Fruit fly (Drosophila melanogaster): ENCODE results near the gene PolD2.

The PolD2 gene

DNA sequence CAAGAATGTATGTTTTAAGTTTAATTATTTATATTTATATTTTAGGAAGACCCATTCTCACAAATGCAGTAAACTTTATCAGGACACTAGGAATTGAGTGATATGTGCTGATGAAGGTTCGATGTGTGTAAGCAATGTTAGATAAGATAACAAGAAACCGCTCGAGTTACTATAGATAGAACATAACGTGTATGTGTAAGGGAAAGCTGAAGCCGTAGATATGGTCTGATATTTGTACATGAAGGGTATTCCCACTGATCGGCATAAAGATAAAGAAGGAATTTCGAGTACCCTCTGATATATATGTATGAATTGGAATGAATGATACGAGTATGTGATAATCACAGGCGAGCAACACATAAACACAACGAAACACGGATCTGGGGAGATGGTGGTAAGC, 8.7 kb downstream of the PolD2 start:
- TF ChIP-seq cic (GFP tag; optimal IDR thresholded peaks at IDR 0.05) (peak; percentile 18), pad (GFP tag; optimal IDR thresholded peaks at IDR 0.05) (no peak)

DNA sequence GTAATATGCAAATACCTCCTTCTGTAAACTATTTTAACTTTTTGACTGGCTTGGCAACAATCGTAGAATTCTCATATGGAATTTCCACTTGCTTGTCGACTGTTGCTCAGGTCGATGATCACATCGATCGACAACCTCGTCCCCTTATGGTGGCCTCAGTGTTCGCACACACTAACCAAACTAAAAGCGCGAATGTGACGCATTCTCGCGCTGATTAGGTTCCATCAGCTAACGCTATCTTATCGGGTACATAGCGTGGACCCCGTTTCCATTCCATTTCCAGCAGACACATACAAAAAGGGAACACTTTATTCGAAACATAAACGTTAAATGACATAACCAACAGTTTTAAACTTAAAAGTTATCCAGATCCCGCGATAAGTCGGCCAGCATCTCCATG, 13.9 kb downstream of the PolD2 start:
- TF ChIP-seq CG11617 (GFP tag; optimal IDR thresholded peaks at IDR 0.05) (no peak), pad (GFP tag; optimal IDR thresholded peaks at IDR 0.05) (no peak), Mnt (GFP tag; optimal IDR thresholded peaks at IDR 0.05) (no peak), CG1620 (GFP tag; optimal IDR thresholded peaks at IDR 0.05) (no peak), kay (GFP tag; ENCODE audit: borderline replicate concordance) (no peak), cic (GFP tag; optimal IDR thresholded peaks at IDR 0.05) (peak; percentile 70), toe (GFP tag; optimal IDR thresholded peaks at IDR 0.05) (no peak)

DNA sequence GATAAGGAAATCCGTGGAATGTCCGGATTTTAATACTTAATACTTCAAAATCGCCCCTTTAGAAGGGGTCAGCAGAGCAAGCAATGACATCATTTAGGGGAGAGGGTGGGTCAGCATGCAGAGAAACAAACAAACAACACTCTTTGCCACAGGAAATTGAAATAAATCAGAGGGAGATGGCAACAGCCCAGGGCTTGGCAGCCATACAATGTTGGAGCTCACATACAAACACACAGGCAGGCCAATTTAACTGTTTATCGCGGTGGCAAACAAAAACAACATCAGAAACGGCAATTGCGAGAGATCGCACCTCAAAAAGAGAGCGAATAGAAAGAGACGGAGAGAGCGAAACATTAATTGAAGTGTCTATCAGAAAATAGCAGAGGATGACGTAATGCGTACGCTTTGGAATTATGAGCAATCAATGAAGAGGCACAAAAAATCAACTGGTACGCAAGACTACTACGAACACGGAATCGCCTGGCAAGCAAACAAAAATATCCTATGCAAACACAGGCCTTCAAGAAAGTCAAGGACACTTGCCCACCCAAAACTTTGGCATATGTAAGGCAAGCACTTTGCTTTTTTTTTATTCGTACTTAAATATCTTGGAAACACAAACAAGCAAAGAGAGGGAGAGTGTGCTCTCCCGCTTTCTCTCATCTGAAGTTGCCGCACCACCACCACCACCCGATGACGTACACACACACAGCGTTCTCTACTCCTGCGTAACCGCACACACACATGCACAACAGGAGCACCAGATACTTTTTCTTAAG, 18.9 kb downstream of the PolD2 start:
- TF ChIP-seq CG7045 (GFP tag; optimal IDR thresholded peaks at IDR 0.05) (peak; percentile 10), CG33017 (tag; optimal IDR thresholded peaks at IDR 0.05) (peak; percentile 22), ovo (GFP tag; optimal IDR thresholded peaks at IDR 0.05) (peak; percentile 81), cnc (optimal IDR thresholded peaks at IDR 0.05) (no peak), CG7101 (tag; optimal IDR thresholded peaks at IDR 0.05) (peak; percentile 61), pad (GFP tag; optimal IDR thresholded peaks at IDR 0.05) (peak; percentile 89), bab1 (GFP tag; optimal IDR thresholded peaks at IDR 0.05) (peak; percentile 48), CG12768 (GFP tag; optimal IDR thresholded peaks at IDR 0.05) (peak; percentile 55), cic (GFP tag; optimal IDR thresholded peaks at IDR 0.05) (peak; percentile 76), CG11617 (GFP tag; optimal IDR thresholded peaks at IDR 0.05) (peak; percentile 34), Crg-1 (GFP tag; optimal IDR thresholded peaks at IDR 0.05) (peak; percentile 44), toe (GFP tag; optimal IDR thresholded peaks at IDR 0.05) (no peak), Mnt (GFP tag; optimal IDR thresholded peaks at IDR 0.05) (peak; percentile 56), CG14711 (tag; optimal IDR thresholded peaks at IDR 0.05) (no peak), kay (GFP tag; ENCODE audit: borderline replicate concordance) (no peak)

DNA sequence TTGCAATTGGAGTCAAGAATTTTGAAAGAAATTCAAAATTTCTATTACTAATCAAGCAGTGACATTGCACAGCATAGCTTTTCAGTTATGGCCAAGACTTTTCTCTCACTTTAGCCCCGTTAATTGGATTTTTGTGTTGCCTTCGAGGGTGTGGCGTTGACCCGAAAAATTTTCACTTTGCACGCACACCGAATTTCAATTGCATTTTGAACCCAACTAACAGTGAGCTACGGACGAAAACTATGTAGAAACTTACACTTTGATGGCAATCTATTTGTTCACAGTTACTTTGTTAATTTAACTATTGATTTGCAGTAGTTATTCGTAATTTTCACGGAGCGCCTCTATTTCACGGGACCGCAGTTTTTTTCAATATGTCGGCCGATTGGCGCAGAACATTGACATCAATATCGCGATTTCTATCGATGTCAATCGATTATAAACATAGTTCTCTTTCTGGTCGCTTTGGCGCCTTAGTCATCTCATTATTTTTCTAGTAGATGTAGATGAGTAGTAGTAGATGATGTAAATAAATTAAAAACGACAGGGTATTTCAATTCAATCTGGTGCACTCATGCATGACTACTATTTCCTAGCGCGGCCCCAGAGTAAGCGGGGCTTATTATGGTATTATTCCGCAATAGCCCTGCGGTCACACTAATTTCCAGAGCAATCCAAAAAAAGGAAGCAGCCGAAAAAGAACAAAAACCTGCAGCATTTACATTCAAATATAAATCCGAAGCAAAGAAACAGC, 19.7 kb downstream of the PolD2 start, which contains the start of the genes alpha-Spec, dlt and Cdc37:
Gene alpha-Spec, minus strand, starts transcription at position 386 of the 754 bp plus-strand sequence.
Gene dlt, minus strand, starts transcription at position 386 of the 754 bp plus-strand sequence.
Gene Cdc37, plus strand, starts transcription at position 450 of the 754 bp plus-strand sequence.
- TF ChIP-seq CG7045 (GFP tag; optimal IDR thresholded peaks at IDR 0.05) (no peak), tj (GFP tag; optimal IDR thresholded peaks at IDR 0.05) (no peak), cnc (optimal IDR thresholded peaks at IDR 0.05) (no peak), Crg-1 (GFP tag; optimal IDR thresholded peaks at IDR 0.05) (no peak), ovo (GFP tag; optimal IDR thresholded peaks at IDR 0.05) (no peak), kay (GFP tag; ENCODE audit: borderline replicate concordance) (no peak), bab1 (GFP tag; optimal IDR thresholded peaks at IDR 0.05) (peak; percentile 68), CG33017 (tag; optimal IDR thresholded peaks at IDR 0.05) (peak; percentile 22), Clk (GFP tag; optimal IDR thresholded peaks at IDR 0.05) (no peak), CG7101 (tag; optimal IDR thresholded peaks at IDR 0.05) (peak; percentile 50), toe (GFP tag; optimal IDR thresholded peaks at IDR 0.05) (no peak), CG11617 (GFP tag; optimal IDR thresholded peaks at IDR 0.05) (no peak), Mnt (GFP tag; optimal IDR thresholded peaks at IDR 0.05) (peak; percentile 16), CG5204 (GFP tag; optimal IDR thresholded peaks at IDR 0.05) (no peak), cic (GFP tag; optimal IDR thresholded peaks at IDR 0.05) (peak; percentile 15), CG12768 (GFP tag; optimal IDR thresholded peaks at IDR 0.05) (peak; percentile 44), Hr96 (GFP tag; optimal IDR thresholded peaks at IDR 0.05) (no peak), pad (GFP tag; optimal IDR thresholded peaks at IDR 0.05) (no peak), CG14711 (tag; optimal IDR thresholded peaks at IDR 0.05) (peak; percentile 44), CG1620 (GFP tag; optimal IDR thresholded peaks at IDR 0.05) (no peak)

DNA sequence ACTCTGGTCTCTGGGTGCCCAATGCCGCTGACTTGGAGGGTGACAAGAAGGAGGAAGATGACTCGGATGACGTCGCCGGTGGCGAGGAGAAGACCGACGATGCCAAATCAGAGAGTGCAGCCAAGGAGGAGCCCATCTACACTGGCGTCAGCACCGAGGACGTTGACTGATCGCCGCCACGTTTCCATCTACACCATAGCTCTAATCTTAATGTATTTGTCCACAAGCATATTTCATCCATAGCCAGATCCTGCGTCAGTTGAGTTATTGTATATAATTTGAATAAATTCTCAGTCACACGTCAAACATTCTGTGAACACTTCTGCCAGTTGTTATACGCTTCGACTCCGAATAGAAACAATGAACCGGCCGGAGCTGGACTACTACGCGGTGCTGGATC, 21.6 kb downstream of the PolD2 start, which contains the start of gene CG12020:
Gene CG12020, plus strand, starts transcription at position 301 of the 400 bp plus-strand sequence.
- TF ChIP-seq tj (GFP tag; optimal IDR thresholded peaks at IDR 0.05), result no peak
- TF ChIP-seq Crg-1 (GFP tag; optimal IDR thresholded peaks at IDR 0.05), result no peak
- TF ChIP-seq Clk (GFP tag; optimal IDR thresholded peaks at IDR 0.05), result no peak
- no peak for TF ChIP-seq cic (GFP tag; optimal IDR thresholded peaks at IDR 0.05)
- TF ChIP-seq kay (GFP tag; ENCODE audit: borderline replicate concordance), result no peak
- no peak for TF ChIP-seq Hr96 (GFP tag; optimal IDR thresholded peaks at IDR 0.05)
- no peak for TF ChIP-seq Mnt (GFP tag; optimal IDR thresholded peaks at IDR 0.05)
- no peak for TF ChIP-seq CG7045 (GFP tag; optimal IDR thresholded peaks at IDR 0.05)
- TF ChIP-seq ovo (GFP tag; optimal IDR thresholded peaks at IDR 0.05), result no peak
- no peak for TF ChIP-seq CG1620 (GFP tag; optimal IDR thresholded peaks at IDR 0.05)
- TF ChIP-seq CG33017 (tag; optimal IDR thresholded peaks at IDR 0.05), result no peak

DNA sequence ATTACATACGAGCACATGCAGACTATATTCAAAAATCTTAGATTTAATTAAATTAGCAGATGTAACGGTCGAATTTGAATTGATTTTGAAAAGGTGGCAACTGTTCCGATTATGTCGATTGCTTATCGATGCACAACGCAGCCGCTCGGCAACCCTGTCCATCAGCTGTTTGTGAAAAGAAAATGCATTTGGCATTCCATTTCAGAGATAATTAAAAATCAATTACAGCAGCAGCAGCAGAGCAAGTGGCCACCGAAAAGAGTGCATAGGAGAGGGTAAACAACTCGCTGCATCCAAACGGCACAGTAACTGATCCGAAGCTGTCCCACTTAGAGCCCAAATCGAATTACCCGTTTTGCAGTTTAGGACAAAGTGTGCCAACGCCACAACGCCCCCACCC, 23.2 kb downstream of the PolD2 start, which contains the start of gene Patj:
Gene Patj, plus strand, starts transcription at position 155 of the 400 bp plus-strand sequence.
- TF ChIP-seq CG33017 (tag; optimal IDR thresholded peaks at IDR 0.05), result no peak
- TF ChIP-seq pad (GFP tag; optimal IDR thresholded peaks at IDR 0.05), result no peak
- no peak for TF ChIP-seq cic (GFP tag; optimal IDR thresholded peaks at IDR 0.05)
- no peak for TF ChIP-seq toe (GFP tag; optimal IDR thresholded peaks at IDR 0.05)
- TF ChIP-seq bab1 (GFP tag; optimal IDR thresholded peaks at IDR 0.05), result peak; percentile 39
- TF ChIP-seq CG11617 (GFP tag; optimal IDR thresholded peaks at IDR 0.05), result no peak
- no peak for TF ChIP-seq Clk (GFP tag; optimal IDR thresholded peaks at IDR 0.05)
- no peak for TF ChIP-seq CG5204 (GFP tag; optimal IDR thresholded peaks at IDR 0.05)
- peak; percentile 97 for TF ChIP-seq CG14711 (tag; optimal IDR thresholded peaks at IDR 0.05)

Data from whole organism, adult.